Fruit fly (Drosophila melanogaster) whole organism, embryonic: Measurements from ENCODE around the gene CG13601.

Experiments used
- BEAF-32 ChIP-seq: fragments of 200-800 bp; sonication (Bioruptor generic); optimal IDR thresholded peaks from 3 replicates; lab custom pipeline; 2017; ENCODE audit warnings: missing biosample characterization, missing genetic modification characterization, mild to moderate bottlenecking, moderate library complexity, missing genetic modification reagents
- CG11085 ChIP-seq: fragments of 200-800 bp; sonication (Bioruptor generic); IDR thresholded peaks from 2 replicates; pipeline ENCODE4 v1.3.6; 2022; ENCODE audit warnings: missing biosample characterization, missing genetic modification characterization
- CG11093 ChIP-seq: fragments of 200-800 bp; sonication (Bioruptor generic); IDR thresholded peaks from 3 replicates; pipeline ENCODE4 v1.3.6; 2022; ENCODE audit warnings: missing biosample characterization, missing genetic modification characterization
- CG11560 ChIP-seq: fragments of 200-800 bp; sonication (Bioruptor generic); IDR thresholded peaks from 3 replicates; pipeline ENCODE4 v1.3.6; 2022; ENCODE audit warnings: missing biosample characterization, missing genetic modification characterization
- CG12769 ChIP-seq: fragments of 200-800 bp; sonication (Bioruptor generic); optimal IDR thresholded peaks from 2 replicates; lab custom pipeline; 2019; ENCODE audit warnings: missing biosample characterization, mild to moderate bottlenecking, missing genetic modification characterization, moderate library complexity
- CG14710 ChIP-seq: fragments of 200-800 bp; sonication (Bioruptor generic); optimal IDR thresholded peaks from 3 replicates; lab custom pipeline; 2019; ENCODE audit warnings: missing biosample characterization, mild to moderate bottlenecking, missing genetic modification characterization, moderate library complexity
- CG14860 ChIP-seq: fragments of 200-800 bp; sonication (Bioruptor generic); IDR thresholded peaks from 3 replicates; pipeline ENCODE4 v1.3.6; 2022; ENCODE audit warnings: missing biosample characterization, missing genetic modification characterization; ENCODE audit not compliant: partially characterized antibody
- CG1603 ChIP-seq: fragments of 200-800 bp; sonication (Bioruptor generic); optimal IDR thresholded peaks from 2 replicates; lab custom pipeline; 2019; ENCODE audit warnings: missing biosample characterization, mild to moderate bottlenecking, missing genetic modification characterization, moderate library complexity
- CG17328 ChIP-seq: fragments of 200-800 bp; sonication (Bioruptor generic); IDR thresholded peaks from 2 replicates; pipeline ENCODE4 v1.3.6; 2022; ENCODE audit warnings: missing biosample characterization, missing genetic modification characterization
- CG17612 ChIP-seq: fragments of 200-800 bp; sonication (Bioruptor generic); IDR thresholded peaks from 2 replicates; pipeline ENCODE4 v1.3.6; 2022; ENCODE audit warnings: missing biosample characterization, missing genetic modification characterization
- CG17829 ChIP-seq: fragments of 200-800 bp; optimal IDR thresholded peaks from 2 replicates; lab custom pipeline; 2019; ENCODE audit warnings: missing biosample characterization, mild to moderate bottlenecking, missing genetic modification characterization, moderate library complexity
- CG17912 ChIP-seq: fragments of 200-800 bp; sonication (Bioruptor generic); optimal IDR thresholded peaks from 2 replicates; lab custom pipeline; 2018; ENCODE audit warnings: missing biosample characterization, mild to moderate bottlenecking, missing genetic modification characterization
- CG18476 ChIP-seq: fragments of 200-800 bp; sonication (Bioruptor generic); optimal IDR thresholded peaks from 2 replicates; lab custom pipeline; 2016; ENCODE audit warnings: missing biosample characterization, mild to moderate bottlenecking, missing genetic modification characterization
- CG18764 ChIP-seq: fragments of 200-800 bp; sonication (Bioruptor generic); optimal IDR thresholded peaks from 3 replicates; lab custom pipeline; 2016; ENCODE audit warnings: missing biosample characterization, missing genetic modification characterization
- CG2116 ChIP-seq: fragments of 200-800 bp; sonication (Bioruptor generic); optimal IDR thresholded peaks from 3 replicates; lab custom pipeline; 2018; ENCODE audit warnings: missing biosample characterization, mild to moderate bottlenecking, missing genetic modification characterization
- CG2889 ChIP-seq: fragments of 200-800 bp; sonication (Bioruptor generic); IDR thresholded peaks from 3 replicates; pipeline ENCODE4 v1.3.6; 2022; ENCODE audit warnings: missing biosample characterization, missing genetic modification characterization
- CG31224 ChIP-seq: fragments of 200-800 bp; sonication (Bioruptor generic); IDR thresholded peaks from 2 replicates; pipeline ENCODE4 v1.3.6; 2022; ENCODE audit warnings: missing biosample characterization, missing genetic modification characterization
- CG4328 ChIP-seq: fragments of 200-800 bp; sonication (Bioruptor generic); optimal IDR thresholded peaks from 3 replicates; lab custom pipeline; 2017; ENCODE audit warnings: missing biosample characterization, missing genetic modification reagents, missing genetic modification characterization
- CG4360 ChIP-seq: fragments of 200-800 bp; sonication (Bioruptor generic); IDR thresholded peaks from 2 replicates; pipeline ENCODE4 v1.3.6; 2022; ENCODE audit warnings: missing biosample characterization, missing genetic modification characterization
- CG6689 ChIP-seq: fragments of 200-800 bp; sonication (Bioruptor generic); IDR thresholded peaks from 2 replicates; pipeline ENCODE4 v1.3.6; 2022; ENCODE audit warnings: missing biosample characterization, missing genetic modification characterization
- CG8478 ChIP-seq: fragments of >200 bp; optimal IDR thresholded peaks from 2 replicates; lab custom pipeline; 2018
- Chrac-16 ChIP-seq: fragments of 200-800 bp; sonication (Bioruptor generic); optimal IDR thresholded peaks from 3 replicates; lab custom pipeline; 2016; ENCODE audit warnings: missing biosample characterization, missing genetic modification characterization
- CoRest ChIP-seq: fragments of 200-800 bp; sonication (Bioruptor generic); optimal IDR thresholded peaks from 3 replicates; lab custom pipeline; 2018; ENCODE audit warnings: missing biosample characterization, mild to moderate bottlenecking, missing genetic modification characterization, moderate library complexity
- Dfd ChIP-seq, 2 experiments: fragments of >200 bp; optimal IDR thresholded peaks; 2 replicates each; lab custom pipeline; 2017; ENCODE audit warnings: missing biosample characterization in 2 of 2, missing genetic modification characterization in 2 of 2
- Doc3 ChIP-seq: fragments of 200-800 bp; sonication (Bioruptor generic); IDR thresholded peaks from 3 replicates; pipeline ENCODE4 v1.3.6; 2022; ENCODE audit warnings: missing biosample characterization, missing genetic modification characterization; ENCODE audit not compliant: partially characterized antibody
- GATAe ChIP-seq: fragments of 200-800 bp; sonication (Bioruptor generic); conservative IDR thresholded peaks from 2 replicates; pipeline ENCODE4 v1.3.6; 2022; ENCODE audit warnings: missing biosample characterization, missing genetic modification characterization
- Jarid2 ChIP-seq: fragments of 200-800 bp; sonication (Bioruptor generic); optimal IDR thresholded peaks from 3 replicates; lab custom pipeline; 2017; ENCODE audit warnings: mild to moderate bottlenecking, missing biosample characterization, missing genetic modification reagents, missing genetic modification characterization
- Kr ChIP-seq: fragments of 200-800 bp; sonication (Bioruptor generic); optimal IDR thresholded peaks from 2 replicates; lab custom pipeline; 2017; ENCODE audit warnings: missing biosample characterization, mild to moderate bottlenecking, missing genetic modification characterization
- Mrtf ChIP-seq: fragments of 200-800 bp; sonication (Bioruptor generic); IDR thresholded peaks from 3 replicates; pipeline ENCODE4 v1.3.6; 2022; ENCODE audit warnings: missing biosample characterization, missing genetic modification characterization
- ab ChIP-seq: fragments of 200-800 bp; sonication (Bioruptor generic); optimal IDR thresholded peaks from 2 replicates; lab custom pipeline; 2016; ENCODE audit warnings: missing biosample characterization, missing genetic modification characterization
- amos ChIP-seq: fragments of 200-800 bp; sonication (Bioruptor generic); IDR thresholded peaks from 2 replicates; pipeline ENCODE4 v1.3.6; 2022; ENCODE audit warnings: missing biosample characterization, missing genetic modification characterization; ENCODE audit not compliant: partially characterized antibody
- ase ChIP-seq: fragments of 200-800 bp; sonication (Bioruptor generic); IDR thresholded peaks from 3 replicates; pipeline ENCODE4 v1.3.6; 2022; ENCODE audit warnings: missing biosample characterization, missing genetic modification characterization
- bowl ChIP-seq: fragments of 200-800 bp; sonication (Bioruptor generic); IDR thresholded peaks from 2 replicates; pipeline ENCODE4 v1.3.6; 2022; ENCODE audit warnings: missing biosample characterization, missing genetic modification characterization
- ci ChIP-seq: fragments of 200-800 bp; sonication (Bioruptor generic); IDR thresholded peaks from 3 replicates; pipeline ENCODE4 v1.3.6; 2022; ENCODE audit warnings: missing biosample characterization, missing genetic modification characterization
- cwo ChIP-seq: fragments of 200-800 bp; sonication (Bioruptor generic); optimal IDR thresholded peaks from 3 replicates; lab custom pipeline; 2017; ENCODE audit warnings: missing biosample characterization, missing genetic modification characterization, mild to moderate bottlenecking, moderate library complexity, missing genetic modification reagents
- dan ChIP-seq: fragments of 200-800 bp; sonication (Bioruptor generic); IDR thresholded peaks from 2 replicates; pipeline ENCODE4 v1.3.6; 2022; ENCODE audit warnings: missing biosample characterization, missing genetic modification characterization
- dati ChIP-seq: fragments of 200-800 bp; sonication (Bioruptor generic); IDR thresholded peaks from 2 replicates; pipeline ENCODE4 v1.3.6; 2022; ENCODE audit warnings: missing biosample characterization, missing genetic modification characterization
- esg ChIP-seq: fragments of 200-800 bp; sonication (Bioruptor generic); conservative IDR thresholded peaks from 2 replicates; pipeline ENCODE4 v1.3.6; 2022; ENCODE audit warnings: missing biosample characterization, missing genetic modification characterization
- fu2 ChIP-seq: fragments of 200-800 bp; sonication (Bioruptor generic); optimal IDR thresholded peaks from 2 replicates; lab custom pipeline; 2016; ENCODE audit warnings: missing biosample characterization, missing genetic modification characterization
- ind ChIP-seq: fragments of 200-800 bp; sonication (Bioruptor generic); optimal IDR thresholded peaks from 3 replicates; lab custom pipeline; 2016; ENCODE audit warnings: missing biosample characterization, missing genetic modification characterization
- insv ChIP-seq, 2 experiments: fragments of 200-800 bp; sonication (Bioruptor generic); optimal IDR thresholded peaks; 3 replicates each; lab custom pipeline; 2016 to 2018; ENCODE audit warnings: missing biosample characterization in 2 of 2, missing genetic modification characterization in 2 of 2
- maf-S ChIP-seq: fragments of 200-800 bp; sonication (Bioruptor generic); optimal IDR thresholded peaks from 2 replicates; lab custom pipeline; 2016; ENCODE audit warnings: missing biosample characterization, missing genetic modification characterization
- oc ChIP-seq: fragments of 200-800 bp; sonication (Bioruptor generic); optimal IDR thresholded peaks from 2 replicates; lab custom pipeline; 2018; ENCODE audit warnings: missing biosample characterization, mild to moderate bottlenecking, missing genetic modification characterization, moderate library complexity
- pho ChIP-seq: fragments of 200-800 bp; sonication (Bioruptor generic); optimal IDR thresholded peaks from 2 replicates; lab custom pipeline; 2016; ENCODE audit warnings: missing biosample characterization, missing genetic modification characterization
- row ChIP-seq: fragments of 200-800 bp; sonication (Bioruptor generic); IDR thresholded peaks from 3 replicates; pipeline ENCODE4 v1.3.6; 2022; ENCODE audit warnings: missing biosample characterization, missing genetic modification characterization
- sim ChIP-seq: fragments of 200-800 bp; sonication (Bioruptor generic); IDR thresholded peaks from 2 replicates; pipeline ENCODE4 v1.3.6; 2022; ENCODE audit warnings: missing biosample characterization, missing genetic modification characterization
- slou ChIP-seq: fragments of 200-800 bp; sonication (Bioruptor generic); optimal IDR thresholded peaks from 3 replicates; lab custom pipeline; 2016; ENCODE audit warnings: missing biosample characterization, missing genetic modification characterization
- sna ChIP-seq: fragments of 200-800 bp; sonication (Bioruptor generic); IDR thresholded peaks from 2 replicates; pipeline ENCODE4 v1.3.6; 2022; ENCODE audit warnings: missing biosample characterization, missing genetic modification characterization; ENCODE audit not compliant: partially characterized antibody
- sob ChIP-seq: fragments of 200-800 bp; sonication (Bioruptor generic); IDR thresholded peaks from 2 replicates; pipeline ENCODE4 v1.3.6; 2022; ENCODE audit warnings: missing biosample characterization, missing genetic modification characterization

Gene CG13601

DNA sequence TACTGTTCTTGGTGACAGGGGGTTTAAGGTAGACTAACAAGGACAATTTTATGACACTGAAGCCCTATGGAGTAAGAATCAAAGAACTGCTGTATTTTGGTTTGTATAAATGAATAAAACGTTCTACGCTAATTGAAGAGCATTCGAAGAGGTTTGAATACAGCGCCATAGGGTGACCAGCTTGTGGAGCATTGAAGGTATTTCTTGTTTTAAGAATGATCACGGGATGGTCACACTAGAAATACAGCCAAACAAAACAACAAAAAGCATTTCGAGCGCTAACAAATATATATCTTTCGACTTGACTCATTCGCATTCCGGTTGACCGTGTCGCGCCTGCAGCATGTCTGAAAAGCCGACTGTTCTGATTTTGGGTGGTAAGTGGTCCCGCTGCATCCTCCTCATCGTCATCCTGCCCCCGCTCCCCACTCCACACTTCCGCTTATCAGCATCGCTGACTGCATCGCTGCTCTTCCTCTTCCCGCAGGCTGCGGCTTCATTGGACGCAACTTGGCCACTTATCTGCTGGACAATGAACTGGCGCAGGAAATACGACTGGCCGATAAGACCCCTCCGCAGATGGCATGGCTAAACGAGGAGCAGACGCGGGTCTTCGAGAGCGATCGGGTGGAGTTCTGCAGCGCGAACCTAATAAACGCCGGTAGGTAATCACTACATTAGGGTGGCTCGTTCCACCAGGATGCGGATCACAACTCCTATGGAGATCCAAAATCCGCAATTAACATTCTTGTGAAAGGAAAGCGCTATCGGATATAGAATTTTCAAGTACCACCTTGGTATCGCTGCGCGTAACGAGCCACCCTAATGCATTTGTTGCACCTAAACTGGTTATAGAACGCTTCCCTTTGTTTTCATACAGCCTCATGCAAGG lies 6.5 kb upstream of the CG13601 start, which contains the start of gene CG5854 (continued):
- TF ChIP-seq CG1603 (peak; percentile 92), CG17912 (GFP tag; lab: Kevin White, UChicago) (no peak), row (GFP tag; lab: Robert Waterston, UW) (peak; percentile 50; the same call in 2 of the 3 replicates), CG17328 (GFP tag; lab: Robert Waterston, UW) (peak; percentile 88), insv (GFP tag; optimal IDR thresholded peaks at IDR 0.05; lab: Kevin White, UChicago) (no peak), CG6689 (GFP tag; lab: Robert Waterston, UW) (peak; percentile 73), CG18764 (GFP tag; lab: Kevin White, UChicago) (peak; percentile 45), ab (GFP tag; lab: Kevin White, UChicago) (peak; percentile 16), CG11093 (0 out of 3 replicates have a peak, but pooled peaks have one; percentile 53), ind (GFP tag; lab: Kevin White, UChicago) (peak; percentile 73), dati (GFP tag; lab: Robert Waterston, UW) (peak; percentile 55; the same call in 1 of the 2 replicates), esg (GFP tag; lab: Robert Waterston, UW) (peak; percentile 70), GATAe (GFP tag; lab: Robert Waterston, UW) (no peak), sim (GFP tag; lab: Robert Waterston, UW) (peak; percentile 55; the same call in 1 of the 2 replicates), CG14710 (tag; lab: Kevin White, UChicago) (peak; percentile 27), ci (peak; percentile 92), CG2889 (GFP tag; lab: Robert Waterston, UW) (0 out of 3 replicates have a peak, but pooled peaks have one; percentile 44), sob (GFP tag; lab: Robert Waterston, UW) (peak; percentile 67), pho (GFP tag; lab: Kevin White, UChicago) (peak; percentile 22), bowl (GFP tag; lab: Robert Waterston, UW) (peak; percentile 38; the same call in 1 of the 2 replicates), Jarid2 (GFP tag; lab: Kevin White, UChicago) (peak; percentile 21), slou (GFP tag; lab: Kevin White, UChicago) (no peak), sna (no peak; the same call in 1 of the 2 replicates), Mrtf (peak; percentile 39; the same call in 1 of the 3 replicates), BEAF-32 (peak; percentile 52), CG17612 (GFP tag; lab: Robert Waterston, UW) (no peak), CG8478 (lab: Kevin White, UChicago) (no peak), CG4360 (GFP tag; lab: Robert Waterston, UW) (peak; percentile 68), Chrac-16 (GFP tag; lab: Kevin White, UChicago) (peak; percentile 64), ase (peak; percentile 69; the same call in 2 of the 3 replicates), CoRest (tag; lab: Kevin White, UChicago) (peak; percentile 52), CG11560 (tag; lab: Robert Waterston, UW) (0 out of 3 replicates have a peak, but pooled peaks have one; percentile 8), maf-S (GFP tag; lab: Kevin White, UChicago) (peak; percentile 42), Kr (GFP tag; lab: Kevin White, UChicago) (no peak), fu2 (GFP tag; lab: Kevin White, UChicago) (peak; percentile 26), CG17829 (tag; lab: Kevin White, UChicago) (peak; percentile 59), oc (tag; lab: Kevin White, UChicago) (peak; percentile 71), CG14860 (GFP tag; lab: Robert Waterston, UW) (no peak), Doc3 (no peak), CG2116 (peak; percentile 21), dan (no peak), CG31224 (GFP tag; lab: Robert Waterston, UW) (no peak), cwo (GFP tag; lab: Kevin White, UChicago) (peak; percentile 68), CG4328 (no peak), CG18476 (peak; percentile 52), CG12769 (tag; lab: Kevin White, UChicago) (peak; percentile 78), Dfd (GFP tag; optimal IDR thresholded peaks at IDR 0.05; lab: Kevin White, UChicago) (no peak), amos (GFP tag; lab: Robert Waterston, UW) (no peak), CG11085 (GFP tag; lab: Robert Waterston, UW) (no peak)
